Worm (Caenorhabditis elegans): ENCODE data around the gene nspe-7.

nspe-7 gene

ce11 chrII:12661930-12662329 is 34.9 kb downstream of the nspe-7 start:
- peak; percentile 47 for TF ChIP-seq zag-1 (tag; optimal IDR thresholded peaks at IDR 0.05)
- TF ChIP-seq crh-2 (tag; optimal IDR thresholded peaks at IDR 0.05) = no peak
- TF ChIP-seq lsy-2 (tag; optimal IDR thresholded peaks at IDR 0.05) = peak in 1 of 2 experiments; percentile 43
- peak; percentile 27 for TF ChIP-seq unc-55 (GFP tag; optimal IDR thresholded peaks at IDR 0.05)
- no peak for TF ChIP-seq sem-4 (tag; optimal IDR thresholded peaks at IDR 0.05)
- no peak for TF ChIP-seq Y55F3AM.14 (GFP tag; optimal IDR thresholded peaks at IDR 0.05)

- TF ChIP-seq sma-9 (GFP tag; optimal IDR thresholded peaks at IDR 0.05) = peak; percentile 30
- no peak for TF ChIP-seq sma-9 (tag; optimal IDR thresholded peaks at IDR 0.05)
- TF ChIP-seq nhr-237 (tag; optimal IDR thresholded peaks at IDR 0.05) = no peak
- TF ChIP-seq egl-27 (tag; optimal IDR thresholded peaks at IDR 0.05) = no peak
- TF ChIP-seq ztf-1 (GFP tag; conservative IDR thresholded peaks at IDR 0.05) = no peak
- TF ChIP-seq lin-13 (GFP tag; optimal IDR thresholded peaks at IDR 0.05) = no peak
- no peak for TF ChIP-seq nhr-11 (tag; optimal IDR thresholded peaks at IDR 0.05)
- TF ChIP-seq mbf-1 (tag; optimal IDR thresholded peaks at IDR 0.05) = no peak
- TF ChIP-seq nhr-10 (tag; optimal IDR thresholded peaks at IDR 0.05) = no peak
- no peak for TF ChIP-seq lin-11 (tag; optimal IDR thresholded peaks at IDR 0.05)
- TF ChIP-seq elt-1 (tag; optimal IDR thresholded peaks at IDR 0.05) = no peak
- TF ChIP-seq zag-1 (tag; optimal IDR thresholded peaks at IDR 0.05) = peak; percentile 35
Measured at ce11 chrII:12665019-12665418, 38.0 kb downstream of the nspe-7 start.

- TF ChIP-seq skn-1 (tag; optimal IDR thresholded peaks at IDR 0.05) (no peak), nhr-23 (tag; optimal IDR thresholded peaks at IDR 0.05) (no peak), R02D3.7 (tag; optimal IDR thresholded peaks at IDR 0.05) (no peak), nhr-21 (tag; optimal IDR thresholded peaks at IDR 0.05) (no peak), ceh-82 (tag; optimal IDR thresholded peaks at IDR 0.05) (no peak), nhr-237 (tag; optimal IDR thresholded peaks at IDR 0.05) (no peak), blmp-1 (tag; optimal IDR thresholded peaks at IDR 0.05; ENCODE audit: insufficient read depth) (no peak), nhr-77 (tag; optimal IDR thresholded peaks at IDR 0.05) (no peak), peb-1 (tag; optimal IDR thresholded peaks at IDR 0.05) (no peak), mab-5 (tag; optimal IDR thresholded peaks at IDR 0.05) (no peak)
Measured at ce11 chrII:12666042-12666441, 39.1 kb downstream of the nspe-7 start.

- TF ChIP-seq unc-62 (GFP tag; optimal IDR thresholded peaks at IDR 0.05) (no peak), lin-39 (tag; optimal IDR thresholded peaks at IDR 0.05) (no peak), zag-1 (tag; optimal IDR thresholded peaks at IDR 0.05) (no peak)
Measured at ce11 chrII:12668148-12668547, 41.2 kb downstream of the nspe-7 start.

- no peak for TF ChIP-seq nhr-11 (tag; optimal IDR thresholded peaks at IDR 0.05)
- no peak for TF ChIP-seq mab-5 (tag; optimal IDR thresholded peaks at IDR 0.05)
- TF ChIP-seq ztf-11 (tag; optimal IDR thresholded peaks at IDR 0.05) = no peak
- no peak for TF ChIP-seq zag-1 (tag; optimal IDR thresholded peaks at IDR 0.05)
- TF ChIP-seq dmd-4 (tag; optimal IDR thresholded peaks at IDR 0.05) = no peak
- no peak for TF ChIP-seq nhr-129 (tag; optimal IDR thresholded peaks at IDR 0.05)
- TF ChIP-seq ztf-1 (GFP tag; conservative IDR thresholded peaks at IDR 0.05) = no peak
- TF ChIP-seq unc-55 (GFP tag; optimal IDR thresholded peaks at IDR 0.05) = no peak
- TF ChIP-seq snpc-4 (tag; optimal IDR thresholded peaks at IDR 0.05) = no peak
- TF ChIP-seq lin-11 (tag; optimal IDR thresholded peaks at IDR 0.05) = no peak
- TF ChIP-seq alr-1 (tag; optimal IDR thresholded peaks at IDR 0.05) = no peak
- no peak for TF ChIP-seq lsy-2 (tag; optimal IDR thresholded peaks at IDR 0.05)
- no peak for TF ChIP-seq elt-1 (tag; optimal IDR thresholded peaks at IDR 0.05)
- no peak for TF ChIP-seq nhr-10 (tag; optimal IDR thresholded peaks at IDR 0.05)
- TF ChIP-seq ceh-82 (tag; optimal IDR thresholded peaks at IDR 0.05) = no peak
- no peak for TF ChIP-seq sma-3 (GFP tag; optimal IDR thresholded peaks at IDR 0.05)
Measured at ce11 chrII:12668874-12669273, 41.9 kb downstream of the nspe-7 start.

ce11 chrII:12669342-12669741 is 42.4 kb downstream of the nspe-7 start:
- TF ChIP-seq gmeb-1 (tag; optimal IDR thresholded peaks at IDR 0.05) (no peak), peb-1 (tag; optimal IDR thresholded peaks at IDR 0.05) (no peak), mdl-1 (tag; optimal IDR thresholded peaks at IDR 0.05) (no peak), nhr-129 (tag; optimal IDR thresholded peaks at IDR 0.05) (no peak), F13H6.1 (tag; optimal IDR thresholded peaks at IDR 0.05) (no peak), aly-2 (tag; optimal IDR thresholded peaks at IDR 0.05) (no peak)
